Fruit fly (Drosophila melanogaster) whole organism, embryonic: ENCODE results near the gene mRpL55.
A peak's percentile ranks its signal among the peaks of the same experiment; 100 is the strongest.

Source experiments
- Asciz ChIP-seq: fragments of 200-800 bp; sonication (Bioruptor generic); optimal IDR thresholded peaks from 2 replicates; lab custom pipeline; 2017; ENCODE audit warnings: missing biosample characterization, mild to moderate bottlenecking, missing genetic modification characterization, missing genetic modification reagents
- B-H1 ChIP-seq: fragments of 200-800 bp; sonication (Bioruptor generic); IDR thresholded peaks from 3 replicates; pipeline ENCODE4 v1.3.6; 2022; ENCODE audit warnings: missing biosample characterization, missing genetic modification characterization
- BtbVII ChIP-seq: fragments of 200-800 bp; sonication (Bioruptor generic); optimal IDR thresholded peaks from 3 replicates; lab custom pipeline; 2017; ENCODE audit warnings: missing biosample characterization, mild to moderate bottlenecking, missing genetic modification characterization
- Bteb2 ChIP-seq: fragments of 200-800 bp; sonication (Bioruptor generic); optimal IDR thresholded peaks from 2 replicates; lab custom pipeline; 2016; ENCODE audit warnings: missing biosample characterization, missing genetic modification characterization
- CG10274 ChIP-seq: fragments of 200-800 bp; sonication (Bioruptor generic); optimal IDR thresholded peaks from 3 replicates; lab custom pipeline; 2017; ENCODE audit warnings: missing biosample characterization, mild to moderate bottlenecking, missing genetic modification characterization
- CG12236 ChIP-seq: fragments of 200-800 bp; sonication (Bioruptor generic); optimal IDR thresholded peaks from 2 replicates; lab custom pipeline; 2016; ENCODE audit warnings: missing biosample characterization, missing genetic modification characterization
- CG12744 ChIP-seq: fragments of 200-800 bp; sonication (Bioruptor generic); optimal IDR thresholded peaks from 2 replicates; lab custom pipeline; 2016; ENCODE audit warnings: missing biosample characterization, missing genetic modification characterization
- CG13296 ChIP-seq: fragments of 200-800 bp; sonication (Bioruptor generic); optimal IDR thresholded peaks from 3 replicates; lab custom pipeline; 2018; ENCODE audit warnings: missing biosample characterization, mild to moderate bottlenecking, missing genetic modification characterization
- CG17612 ChIP-seq: fragments of 200-800 bp; sonication (Bioruptor generic); IDR thresholded peaks from 2 replicates; pipeline ENCODE4 v1.3.6; 2022; ENCODE audit warnings: missing biosample characterization, missing genetic modification characterization
- CG18011 ChIP-seq: fragments of 200-800 bp; sonication (Bioruptor generic); optimal IDR thresholded peaks from 2 replicates; lab custom pipeline; 2017; ENCODE audit warnings: missing biosample characterization, missing genetic modification characterization, mild to moderate bottlenecking, moderate library complexity, missing genotype
- CG18476 ChIP-seq: fragments of 200-800 bp; sonication (Bioruptor generic); optimal IDR thresholded peaks from 2 replicates; lab custom pipeline; 2016; ENCODE audit warnings: missing biosample characterization, mild to moderate bottlenecking, missing genetic modification characterization
- CG2120 ChIP-seq: fragments of 200-800 bp; sonication (Bioruptor generic); optimal IDR thresholded peaks from 3 replicates; lab custom pipeline; 2016; ENCODE audit warnings: missing biosample characterization, missing genetic modification characterization
- CG2875 ChIP-seq: fragments of 200-800 bp; sonication (Bioruptor generic); optimal IDR thresholded peaks from 2 replicates; lab custom pipeline; 2017; ENCODE audit warnings: missing biosample characterization, mild to moderate bottlenecking, missing genetic modification characterization, missing genetic modification reagents
- CG31224 ChIP-seq: fragments of 200-800 bp; sonication (Bioruptor generic); IDR thresholded peaks from 2 replicates; pipeline ENCODE4 v1.3.6; 2022; ENCODE audit warnings: missing biosample characterization, missing genetic modification characterization
- CG32772 ChIP-seq: fragments of 200-800 bp; sonication (Bioruptor generic); IDR thresholded peaks from 2 replicates; pipeline ENCODE4 v1.3.6; 2022; ENCODE audit warnings: missing biosample characterization, missing genetic modification characterization
- CG33213 ChIP-seq: fragments of 200-800 bp; sonication (Bioruptor generic); optimal IDR thresholded peaks from 3 replicates; lab custom pipeline; 2016; ENCODE audit warnings: missing biosample characterization, missing genetic modification characterization
- CG4730 ChIP-seq: fragments of 200-800 bp; sonication (Bioruptor generic); IDR thresholded peaks from 2 replicates; pipeline ENCODE4 v1.3.6; 2022; ENCODE audit warnings: missing biosample characterization, missing genetic modification characterization
- CG4820 ChIP-seq: fragments of 200-800 bp; sonication (Bioruptor generic); optimal IDR thresholded peaks from 3 replicates; lab custom pipeline; 2016; ENCODE audit warnings: missing biosample characterization, missing genetic modification characterization
- CG5953 ChIP-seq: fragments of 200-800 bp; sonication (Bioruptor generic); IDR thresholded peaks from 2 replicates; pipeline ENCODE4 v1.3.6; 2022; ENCODE audit warnings: missing biosample characterization, missing genetic modification characterization
- CG8359 ChIP-seq: fragments of 200-800 bp; sonication (Bioruptor generic); optimal IDR thresholded peaks from 2 replicates; lab custom pipeline; 2017; ENCODE audit warnings: missing biosample characterization, mild to moderate bottlenecking, missing genetic modification characterization, borderline replicate concordance
- CG8924 ChIP-seq: fragments of 200-800 bp; optimal IDR thresholded peaks from 3 replicates; lab custom pipeline; 2019; ENCODE audit warnings: missing biosample characterization, mild to moderate bottlenecking, missing genetic modification characterization, moderate library complexity
- CG9817 ChIP-seq: fragments of 200-800 bp; sonication (Bioruptor generic); optimal IDR thresholded peaks from 2 replicates; lab custom pipeline; 2018; ENCODE audit warnings: missing biosample characterization, mild to moderate bottlenecking, missing genetic modification characterization, moderate library complexity
- Camta ChIP-seq: fragments of 200-800 bp; sonication (Bioruptor generic); optimal IDR thresholded peaks from 2 replicates; lab custom pipeline; 2016; ENCODE audit warnings: missing biosample characterization, missing genetic modification characterization
- CoRest ChIP-seq: fragments of 200-800 bp; sonication (Bioruptor generic); optimal IDR thresholded peaks from 3 replicates; lab custom pipeline; 2018; ENCODE audit warnings: missing biosample characterization, mild to moderate bottlenecking, missing genetic modification characterization, moderate library complexity
- D19B ChIP-seq: fragments of 200-800 bp; sonication (Bioruptor generic); optimal IDR thresholded peaks from 2 replicates; lab custom pipeline; 2017; ENCODE audit warnings: missing biosample characterization, mild to moderate bottlenecking, missing genetic modification characterization
- Dbx ChIP-seq: fragments of 200-800 bp; sonication (Bioruptor generic); IDR thresholded peaks from 3 replicates; pipeline ENCODE4 v1.3.6; 2022; ENCODE audit warnings: missing biosample characterization, missing genetic modification characterization
- Doc3 ChIP-seq: fragments of 200-800 bp; sonication (Bioruptor generic); IDR thresholded peaks from 3 replicates; pipeline ENCODE4 v1.3.6; 2022; ENCODE audit warnings: missing biosample characterization, missing genetic modification characterization; ENCODE audit not compliant: partially characterized antibody
- Hr3 ChIP-seq: fragments of 200-800 bp; sonication (Bioruptor generic); optimal IDR thresholded peaks from 3 replicates; lab custom pipeline; 2016; ENCODE audit warnings: missing biosample characterization, missing genetic modification characterization
- Rx ChIP-seq: fragments of 200-800 bp; sonication (Bioruptor generic); IDR thresholded peaks from 2 replicates; pipeline ENCODE4 v1.3.6; 2022; ENCODE audit warnings: missing biosample characterization, missing genetic modification characterization
- Sry-δ ChIP-seq: fragments of 200-800 bp; sonication (Bioruptor generic); optimal IDR thresholded peaks from 2 replicates; lab custom pipeline; 2016; ENCODE audit warnings: missing biosample characterization, missing genetic modification characterization
- abd-A ChIP-seq: fragments of 200-800 bp; sonication (Bioruptor generic); optimal IDR thresholded peaks from 3 replicates; lab custom pipeline; 2019; ENCODE audit warnings: missing biosample characterization, mild to moderate bottlenecking, missing genetic modification characterization, moderate library complexity
- br ChIP-seq: fragments of >200 bp; optimal IDR thresholded peaks from 2 replicates; lab custom pipeline; 2017
- dan ChIP-seq: fragments of 200-800 bp; sonication (Bioruptor generic); IDR thresholded peaks from 2 replicates; pipeline ENCODE4 v1.3.6; 2022; ENCODE audit warnings: missing biosample characterization, missing genetic modification characterization
- ems ChIP-seq: fragments of 200-800 bp; sonication (Bioruptor generic); optimal IDR thresholded peaks from 3 replicates; lab custom pipeline; 2016; ENCODE audit warnings: missing biosample characterization, missing genetic modification characterization
- ftz-f1 ChIP-seq: fragments of 200-800 bp; sonication (Bioruptor generic); optimal IDR thresholded peaks from 2 replicates; lab custom pipeline; 2016; ENCODE audit warnings: missing biosample characterization, missing genetic modification characterization
- gsb ChIP-seq: fragments of 200-800 bp; sonication (Bioruptor generic); IDR thresholded peaks from 2 replicates; pipeline ENCODE4 v1.3.6; 2022; ENCODE audit warnings: missing biosample characterization, missing genetic modification characterization
- hbn ChIP-seq: fragments of 200-800 bp; sonication (Bioruptor generic); IDR thresholded peaks from 2 replicates; pipeline ENCODE4 v1.3.6; 2022; ENCODE audit warnings: missing biosample characterization, missing genetic modification characterization; ENCODE audit not compliant: partially characterized antibody
- lola ChIP-seq, 3 experiments: fragments of >200 bp in 2 of 3; fragments of 200-800 bp in 1 of 3; sonication (Bioruptor generic) in 1 of 3; optimal IDR thresholded peaks; 2 replicates each; lab custom pipeline; 2017 to 2019; ENCODE audit warnings: missing biosample characterization in 3 of 3, missing genetic modification characterization in 3 of 3, mild to moderate bottlenecking in 1 of 3, moderate library complexity in 1 of 3
- pan ChIP-seq, 4 experiments: fragments of >200 bp in 3 of 4; fragments of 200-800 bp in 1 of 4; sonication (Bioruptor generic) in 1 of 4; optimal IDR thresholded peaks in 3 of 4; IDR thresholded peaks in 1 of 4; 2 replicates each; pipeline versions ENCODE4 v1.3.6 to Lab custom; 2017 to 2022; ENCODE audit warnings: missing biosample characterization in 2 of 4, missing genetic modification characterization in 2 of 4, mixed read lengths in 1 of 4
- pho ChIP-seq: fragments of 200-800 bp; sonication (Bioruptor generic); optimal IDR thresholded peaks from 2 replicates; lab custom pipeline; 2016; ENCODE audit warnings: missing biosample characterization, missing genetic modification characterization
- phol ChIP-seq: fragments of 200-800 bp; sonication (Bioruptor generic); optimal IDR thresholded peaks from 3 replicates; lab custom pipeline; 2018; ENCODE audit warnings: missing biosample characterization, mild to moderate bottlenecking, missing genetic modification characterization, moderate library complexity
- ranshi ChIP-seq: fragments of 200-800 bp; sonication (Bioruptor generic); IDR thresholded peaks from 2 replicates; pipeline ENCODE4 v1.3.6; 2022; ENCODE audit warnings: missing biosample characterization, missing genetic modification characterization
- slp2 ChIP-seq: fragments of 200-800 bp; sonication (Bioruptor generic); optimal IDR thresholded peaks from 2 replicates; lab custom pipeline; 2016; ENCODE audit warnings: missing biosample characterization, missing genetic modification characterization
- stwl ChIP-seq: fragments of 200-800 bp; sonication (Bioruptor generic); optimal IDR thresholded peaks from 3 replicates; lab custom pipeline; 2018; ENCODE audit warnings: missing biosample characterization, mild to moderate bottlenecking, missing genetic modification characterization, moderate library complexity
- tna ChIP-seq: fragments of 200-800 bp; sonication (Bioruptor generic); IDR thresholded peaks from 2 replicates; pipeline ENCODE4 v1.3.6; 2022; ENCODE audit warnings: missing biosample characterization, missing genetic modification characterization; ENCODE audit not compliant: partially characterized antibody
- trh ChIP-seq: fragments of 200-800 bp; sonication (Bioruptor generic); optimal IDR thresholded peaks from 2 replicates; lab custom pipeline; 2016; ENCODE audit warnings: missing biosample characterization, missing genetic modification characterization
- zen ChIP-seq: fragments of 200-800 bp; sonication (Bioruptor generic); optimal IDR thresholded peaks from 3 replicates; lab custom pipeline; 2018; ENCODE audit warnings: missing biosample characterization, mild to moderate bottlenecking, missing genetic modification characterization, moderate library complexity
- zfh2 ChIP-seq: fragments of 200-800 bp; sonication (Bioruptor generic); optimal IDR thresholded peaks from 2 replicates; lab custom pipeline; 2016; ENCODE audit warnings: missing biosample characterization, missing genetic modification characterization

Gene mRpL55

DNA sequence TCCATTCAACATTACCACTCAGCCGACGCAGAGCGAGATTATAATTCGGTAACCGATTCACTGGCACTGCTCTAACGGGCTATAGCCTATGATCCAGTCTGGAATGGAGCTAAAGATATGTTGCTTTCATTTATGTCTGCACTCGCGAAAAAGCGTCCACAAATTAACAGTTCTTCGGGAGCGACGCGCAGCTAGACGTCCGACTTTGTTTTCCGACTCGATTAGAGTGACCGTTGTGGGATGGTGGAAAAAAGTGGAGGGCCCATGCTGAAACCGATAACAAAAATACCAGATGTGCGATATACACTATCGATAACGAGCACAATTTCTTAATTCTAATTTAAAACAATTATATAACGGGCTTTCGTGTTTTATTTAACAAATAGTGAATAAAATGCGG, 666 bp downstream of the mRpL55 start, which contains the start of gene cdi (continued):
- TF ChIP-seq gsb (GFP tag; lab: Robert Waterston, UW) (no peak), CG33213 (GFP tag; lab: Kevin White, UChicago) (peak; percentile 2), Doc3 (GFP tag; lab: Robert Waterston, UW) (peak; percentile 77), CG8359 (GFP tag; lab: Kevin White, UChicago) (no peak), BtbVII (no peak), Bteb2 (GFP tag; lab: Kevin White, UChicago) (no peak), CG8924 (peak; percentile 37), phol (tag; lab: Kevin White, UChicago) (no peak), zen (tag; lab: Kevin White, UChicago) (no peak), CG5953 (GFP tag; lab: Robert Waterston, UW) (no peak), CG10274 (GFP tag; lab: Kevin White, UChicago) (no peak), tna (GFP tag; lab: Robert Waterston, UW) (peak; percentile 50), CG17612 (GFP tag; lab: Robert Waterston, UW) (no peak), br (lab: Kevin White, UChicago) (no peak), slp2 (GFP tag; lab: Kevin White, UChicago) (peak; percentile 28), dan (GFP tag; lab: Robert Waterston, UW) (no peak)
- TF ChIP-seq, all 482 proteins: peak for 137

DNA sequence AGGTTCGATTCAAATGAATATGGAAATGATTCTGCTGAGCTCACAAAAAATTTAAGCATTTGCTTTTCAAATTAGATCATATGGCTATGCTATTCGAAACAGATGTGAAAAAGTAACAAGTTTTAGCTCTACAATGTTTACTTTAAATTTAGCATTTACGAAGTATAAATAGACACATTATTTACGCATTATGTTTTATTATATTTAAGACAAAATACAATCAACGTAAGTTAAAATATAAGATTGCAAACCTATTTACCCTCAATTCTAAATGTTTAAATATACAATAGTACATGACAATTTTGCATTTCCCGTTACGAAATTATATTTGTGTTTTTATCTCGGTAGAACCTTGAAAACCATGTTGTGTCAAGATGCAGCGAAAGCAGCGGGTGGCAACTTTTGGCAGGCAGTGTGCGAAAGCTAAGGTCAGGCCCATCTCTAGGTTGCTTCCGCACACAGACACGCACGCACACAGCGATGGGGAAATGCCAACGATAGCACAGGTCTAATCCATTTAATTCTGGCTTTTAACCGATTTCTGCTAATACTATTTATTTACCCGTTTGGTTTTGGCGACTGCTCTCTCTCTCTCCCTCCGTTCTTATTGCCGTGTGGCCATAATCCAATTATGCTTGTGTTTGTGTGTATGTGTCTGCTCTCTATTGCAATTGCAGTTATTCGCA, 1.4 kb downstream of the mRpL55 start:
- TF ChIP-seq D19B (peak; percentile 2), CG9817 (tag; lab: Kevin White, UChicago) (peak; percentile 39), CG13296 (GFP tag; lab: Kevin White, UChicago) (peak; percentile 7), Hr3 (GFP tag; lab: Kevin White, UChicago) (peak; percentile 19), ems (GFP tag; lab: Kevin White, UChicago) (peak; percentile 8), trh (GFP tag; lab: Kevin White, UChicago) (no peak), ftz-f1 (no peak), pho (GFP tag; lab: Kevin White, UChicago) (no peak), ranshi (0 out of 2 replicates have a peak, but pooled peaks have one; percentile 18), zfh2 (GFP tag; lab: Kevin White, UChicago) (peak; percentile 29), lola (GFP tag; optimal IDR thresholded peaks at IDR 0.05; lab: Kevin White, UChicago) (peak in 1 of 3 experiments; percentile 42), pan (optimal IDR thresholded peaks at IDR 0.05; lab: Kevin White, UChicago) (no peak), pan (GFP tag; optimal IDR thresholded peaks at IDR 0.05 in 1 of 2, IDR thresholded peaks at IDR 0.05 in 1 of 2) (peak in 1 of 2 experiments; percentile 8), Asciz (peak; percentile 7), Sry-δ (peak; percentile 54), CG18011 (no peak), CG12236 (GFP tag; lab: Kevin White, UChicago) (no peak), CG4730 (GFP tag; lab: Robert Waterston, UW) (0 out of 2 replicates have a peak, but pooled peaks have one; percentile 20), CG32772 (GFP tag; lab: Robert Waterston, UW) (no peak; the same call in 1 of the 2 replicates), abd-A (tag; lab: Kevin White, UChicago) (no peak), CG2875 (GFP tag; lab: Kevin White, UChicago) (no peak), CG2120 (GFP tag; lab: Kevin White, UChicago) (peak; percentile 49), Camta (GFP tag; lab: Kevin White, UChicago) (peak; percentile 24), CG4820 (peak; percentile 6), Dbx (GFP tag; lab: Robert Waterston, UW) (no peak), CG18476 (GFP tag; lab: Kevin White, UChicago) (peak; percentile 27), Rx (GFP tag; lab: Robert Waterston, UW) (no peak), stwl (tag; lab: Kevin White, UChicago) (no peak), CG12744 (no peak), CoRest (peak; percentile 30), hbn (no peak), B-H1 (GFP tag; lab: Robert Waterston, UW) (no peak), CG31224 (GFP tag; lab: Robert Waterston, UW) (0 out of 2 replicates have a peak, but pooled peaks have one; percentile 22)
